Fruit fly (Drosophila melanogaster) whole organism, embryonic: Measurements from ENCODE around the gene vsg.

Source experiments
- Asciz ChIP-seq: fragments of 200-800 bp; sonication (Bioruptor generic); optimal IDR thresholded peaks from 2 replicates; lab custom pipeline; 2017; ENCODE audit warnings: missing biosample characterization, mild to moderate bottlenecking, missing genetic modification characterization, missing genetic modification reagents
- Atf-2 ChIP-seq: fragments of 200-800 bp; sonication (Bioruptor generic); optimal IDR thresholded peaks from 2 replicates; lab custom pipeline; 2016; ENCODE audit warnings: missing biosample characterization, missing genetic modification characterization
- B-H1 ChIP-seq: fragments of 200-800 bp; sonication (Bioruptor generic); IDR thresholded peaks from 3 replicates; pipeline ENCODE4 v1.3.6; 2022; ENCODE audit warnings: missing biosample characterization, missing genetic modification characterization
- CG11695 ChIP-seq: fragments of 200-800 bp; sonication (Bioruptor generic); IDR thresholded peaks from 3 replicates; pipeline ENCODE4 v1.3.6; 2022; ENCODE audit warnings: missing biosample characterization, missing genetic modification characterization
- CG12155 ChIP-seq: fragments of 200-800 bp; sonication (Bioruptor generic); optimal IDR thresholded peaks from 3 replicates; lab custom pipeline; 2016; ENCODE audit warnings: missing biosample characterization, missing genetic modification characterization
- CG12769 ChIP-seq: fragments of 200-800 bp; sonication (Bioruptor generic); optimal IDR thresholded peaks from 2 replicates; lab custom pipeline; 2019; ENCODE audit warnings: missing biosample characterization, mild to moderate bottlenecking, missing genetic modification characterization, moderate library complexity
- CG14441 ChIP-seq: fragments of 200-800 bp; sonication (Bioruptor generic); IDR thresholded peaks from 2 replicates; pipeline ENCODE4 v1.3.6; 2022; ENCODE audit warnings: missing biosample characterization, missing genetic modification characterization
- CG30403 ChIP-seq: fragments of 200-800 bp; sonication (Bioruptor generic); optimal IDR thresholded peaks from 3 replicates; lab custom pipeline; 2016; ENCODE audit warnings: missing biosample characterization, missing genetic modification characterization
- CG33213 ChIP-seq: fragments of 200-800 bp; sonication (Bioruptor generic); optimal IDR thresholded peaks from 3 replicates; lab custom pipeline; 2016; ENCODE audit warnings: missing biosample characterization, missing genetic modification characterization
- CG43689 ChIP-seq: fragments of 200-800 bp; sonication (Bioruptor generic); IDR thresholded peaks from 2 replicates; pipeline ENCODE4 v1.3.6; 2022; ENCODE audit warnings: missing biosample characterization, missing genetic modification characterization
- CG4617 ChIP-seq: fragments of 200-800 bp; sonication (Bioruptor generic); optimal IDR thresholded peaks from 3 replicates; lab custom pipeline; 2016; ENCODE audit warnings: missing biosample characterization, missing genetic modification characterization, borderline replicate concordance
- CG8359 ChIP-seq: fragments of 200-800 bp; sonication (Bioruptor generic); optimal IDR thresholded peaks from 2 replicates; lab custom pipeline; 2017; ENCODE audit warnings: missing biosample characterization, mild to moderate bottlenecking, missing genetic modification characterization, borderline replicate concordance
- CG9727 ChIP-seq: fragments of 200-800 bp; sonication (Bioruptor generic); optimal IDR thresholded peaks from 3 replicates; lab custom pipeline; 2017; ENCODE audit warnings: missing biosample characterization, mild to moderate bottlenecking, missing genetic modification characterization
- CrebB ChIP-seq: fragments of 200-800 bp; sonication (Bioruptor generic); optimal IDR thresholded peaks from 3 replicates; lab custom pipeline; 2018; ENCODE audit warnings: missing biosample characterization, mild to moderate bottlenecking, missing genetic modification characterization
- D19A ChIP-seq: fragments of 200-800 bp; optimal IDR thresholded peaks from 3 replicates; lab custom pipeline; 2019; ENCODE audit warnings: missing biosample characterization, mild to moderate bottlenecking, missing genetic modification characterization, moderate library complexity
- Dp ChIP-seq: fragments of 200-800 bp; sonication (Bioruptor generic); optimal IDR thresholded peaks from 2 replicates; lab custom pipeline; 2018; ENCODE audit warnings: missing biosample characterization, mild to moderate bottlenecking, missing genetic modification characterization, moderate library complexity
- E2f1 ChIP-seq: fragments of 200-800 bp; sonication (Bioruptor generic); IDR thresholded peaks from 2 replicates; pipeline ENCODE4 v1.3.6; 2022; ENCODE audit warnings: missing biosample characterization, missing genetic modification characterization
- Ets65A ChIP-seq: fragments of 200-800 bp; sonication (Bioruptor generic); peaks from one replicate; lab custom pipeline; 2016; ENCODE audit warnings: missing biosample characterization, missing genetic modification characterization
- Fer3 ChIP-seq: fragments of 200-800 bp; sonication (Bioruptor generic); optimal IDR thresholded peaks from 2 replicates; lab custom pipeline; 2018; ENCODE audit warnings: missing biosample characterization, mild to moderate bottlenecking, missing genetic modification characterization, moderate library complexity
- Hand ChIP-seq: fragments of 200-800 bp; sonication (Bioruptor generic); optimal IDR thresholded peaks from 2 replicates; lab custom pipeline; 2017; ENCODE audit warnings: mild to moderate bottlenecking, missing biosample characterization, missing genetic modification reagents, missing genetic modification characterization
- Hmx ChIP-seq: fragments of 200-800 bp; sonication (Bioruptor generic); optimal IDR thresholded peaks from 2 replicates; lab custom pipeline; 2016; ENCODE audit warnings: missing biosample characterization, missing genetic modification characterization
- MTF-1 ChIP-seq: fragments of 200-800 bp; sonication (Bioruptor generic); optimal IDR thresholded peaks from 2 replicates; lab custom pipeline; 2018; ENCODE audit warnings: missing biosample characterization, mild to moderate bottlenecking, missing genetic modification characterization, borderline replicate concordance
- Myb ChIP-seq: fragments of 200-800 bp; sonication (Bioruptor generic); optimal IDR thresholded peaks from 2 replicates; lab custom pipeline; 2016; ENCODE audit warnings: missing biosample characterization, missing genetic modification characterization
- NC2α ChIP-seq: fragments of 200-800 bp; sonication (Bioruptor generic); optimal IDR thresholded peaks from 2 replicates; lab custom pipeline; 2016; ENCODE audit warnings: missing biosample characterization, missing genetic modification characterization
- Ptx1 ChIP-seq: fragments of 200-800 bp; sonication (Bioruptor generic); IDR thresholded peaks from 2 replicates; pipeline ENCODE4 v1.3.6; 2022; ENCODE audit warnings: missing biosample characterization, missing genetic modification characterization
- Scr ChIP-seq: fragments of 200-800 bp; sonication (Bioruptor generic); IDR thresholded peaks from 2 replicates; pipeline ENCODE4 v1.3.6; 2022; ENCODE audit warnings: missing biosample characterization, missing genetic modification characterization; ENCODE audit not compliant: partially characterized antibody
- Stat92E ChIP-seq, 3 experiments: fragments of >200 bp in 2 of 3; fragments of 200-800 bp in 1 of 3; sonication (Bioruptor generic) in 1 of 3; optimal IDR thresholded peaks; 2 replicates each; lab custom pipeline; 2017 to 2019; ENCODE audit warnings: missing biosample characterization in 3 of 3, missing genetic modification characterization in 3 of 3, mild to moderate bottlenecking in 1 of 3, moderate library complexity in 1 of 3
- Tbp ChIP-seq: fragments of >200 bp; optimal IDR thresholded peaks from 2 replicates; lab custom pipeline; 2018; ENCODE audit warnings: missing biosample characterization, missing genetic modification characterization
- bigmax ChIP-seq: fragments of 200-800 bp; sonication (Bioruptor generic); optimal IDR thresholded peaks from 2 replicates; lab custom pipeline; 2018; ENCODE audit warnings: missing biosample characterization, mild to moderate bottlenecking, missing genetic modification characterization
- btn ChIP-seq: fragments of 200-800 bp; sonication (Bioruptor generic); optimal IDR thresholded peaks from 2 replicates; lab custom pipeline; 2016; ENCODE audit warnings: missing biosample characterization, missing genetic modification characterization
- cwo ChIP-seq: fragments of 200-800 bp; sonication (Bioruptor generic); optimal IDR thresholded peaks from 3 replicates; lab custom pipeline; 2017; ENCODE audit warnings: missing biosample characterization, missing genetic modification characterization, mild to moderate bottlenecking, moderate library complexity, missing genetic modification reagents
- dimm ChIP-seq: fragments of 200-800 bp; sonication (Bioruptor generic); IDR thresholded peaks from 2 replicates; pipeline ENCODE4 v1.3.6; 2022; ENCODE audit warnings: missing biosample characterization, missing genetic modification characterization
- dmrt11E ChIP-seq: fragments of 200-800 bp; sonication (Bioruptor generic); optimal IDR thresholded peaks from 3 replicates; lab custom pipeline; 2018; ENCODE audit warnings: missing biosample characterization, mild to moderate bottlenecking, missing genetic modification characterization, moderate library complexity
- dpn ChIP-seq, 2 experiments: fragments of 200-800 bp; sonication (Bioruptor generic); optimal IDR thresholded peaks; 3 replicates each; lab custom pipeline; 2016; ENCODE audit warnings: missing biosample characterization in 2 of 2, missing genetic modification characterization in 2 of 2
- ftz-f1 ChIP-seq: fragments of 200-800 bp; sonication (Bioruptor generic); optimal IDR thresholded peaks from 2 replicates; lab custom pipeline; 2016; ENCODE audit warnings: missing biosample characterization, missing genetic modification characterization
- gt ChIP-seq: fragments of 200-800 bp; sonication (Bioruptor generic); IDR thresholded peaks from 2 replicates; pipeline ENCODE4 v1.3.6; 2022; ENCODE audit warnings: missing biosample characterization, missing genetic modification characterization
- ind ChIP-seq: fragments of 200-800 bp; sonication (Bioruptor generic); optimal IDR thresholded peaks from 3 replicates; lab custom pipeline; 2016; ENCODE audit warnings: missing biosample characterization, missing genetic modification characterization
- lola ChIP-seq, 3 experiments: fragments of >200 bp in 2 of 3; fragments of 200-800 bp in 1 of 3; sonication (Bioruptor generic) in 1 of 3; optimal IDR thresholded peaks; 2 replicates each; lab custom pipeline; 2017 to 2019; ENCODE audit warnings: missing biosample characterization in 3 of 3, missing genetic modification characterization in 3 of 3, mild to moderate bottlenecking in 1 of 3, moderate library complexity in 1 of 3
- org-1 ChIP-seq: fragments of 200-800 bp; sonication (Bioruptor generic); optimal IDR thresholded peaks from 2 replicates; lab custom pipeline; 2017; ENCODE audit warnings: missing biosample characterization, missing genetic modification characterization
- pan ChIP-seq, 4 experiments: fragments of >200 bp in 3 of 4; fragments of 200-800 bp in 1 of 4; sonication (Bioruptor generic) in 1 of 4; optimal IDR thresholded peaks in 3 of 4; IDR thresholded peaks in 1 of 4; 2 replicates each; pipeline versions ENCODE4 v1.3.6 to Lab custom; 2017 to 2022; ENCODE audit warnings: missing biosample characterization in 2 of 4, missing genetic modification characterization in 2 of 4, mixed read lengths in 1 of 4
- pnt ChIP-seq: fragments of 200-800 bp; sonication (Bioruptor generic); optimal IDR thresholded peaks from 3 replicates; lab custom pipeline; 2016; ENCODE audit warnings: missing biosample characterization, missing genetic modification characterization
- pzg ChIP-seq: fragments of 200-800 bp; sonication (Bioruptor generic); optimal IDR thresholded peaks from 3 replicates; lab custom pipeline; 2018; ENCODE audit warnings: missing biosample characterization, mild to moderate bottlenecking, missing genetic modification characterization, moderate library complexity
- sc ChIP-seq, 3 experiments: fragments of >200 bp in 2 of 3; fragments of 200-800 bp in 1 of 3; sonication (Bioruptor generic) in 1 of 3; optimal IDR thresholded peaks; 2 replicates in 2 of 3; 3 replicates in 1 of 3; lab custom pipeline; 2017; ENCODE audit warnings: mild to moderate bottlenecking in 1 of 3, missing biosample characterization in 1 of 3, missing genetic modification characterization in 1 of 3, missing genetic modification reagents in 1 of 3
- sr ChIP-seq: fragments of 200-800 bp; sonication (Bioruptor generic); IDR thresholded peaks from 3 replicates; pipeline ENCODE4 v1.3.6; 2022; ENCODE audit warnings: missing biosample characterization, missing genetic modification characterization
- stwl ChIP-seq: fragments of 200-800 bp; sonication (Bioruptor generic); optimal IDR thresholded peaks from 3 replicates; lab custom pipeline; 2018; ENCODE audit warnings: missing biosample characterization, mild to moderate bottlenecking, missing genetic modification characterization, moderate library complexity
- tll ChIP-seq, 2 experiments: fragments of 200-800 bp in 1 of 2; fragments of >200 bp in 1 of 2; sonication (Bioruptor generic) in 1 of 2; optimal IDR thresholded peaks; 2 replicates each; lab custom pipeline; 2017 to 2019; ENCODE audit warnings: missing biosample characterization in 2 of 2, missing genetic modification characterization in 2 of 2, mild to moderate bottlenecking in 1 of 2, moderate library complexity in 1 of 2
- unc-4 ChIP-seq: fragments of 200-800 bp; sonication (Bioruptor generic); IDR thresholded peaks from 2 replicates; pipeline ENCODE4 v1.3.6; 2022; ENCODE audit warnings: missing biosample characterization, missing genetic modification characterization; ENCODE audit not compliant: partially characterized antibody
- usp ChIP-seq: fragments of >200 bp; optimal IDR thresholded peaks from 2 replicates; lab custom pipeline; 2017; ENCODE audit warnings: missing biosample characterization, missing genetic modification characterization

vsg gene

dm6 chr3L:9729795-9730421 is 15.8 kb downstream of the vsg start, which contains the start of gene ATPsynB (continued):
- no peak for TF ChIP-seq btn
- no peak for TF ChIP-seq CG11695
- TF ChIP-seq sc (optimal IDR thresholded peaks at IDR 0.05; lab: Kevin White, UChicago) = no peak
- TF ChIP-seq sc (GFP tag; optimal IDR thresholded peaks at IDR 0.05; lab: Kevin White, UChicago) = no peak
- TF ChIP-seq Ptx1 (GFP tag; lab: Robert Waterston, UW) = no peak
- peak in 1 of 3 experiments; percentile 60 for TF ChIP-seq Stat92E (GFP tag; optimal IDR thresholded peaks at IDR 0.05; lab: Kevin White, UChicago)
- no peak for TF ChIP-seq D19A (tag; lab: Kevin White, UChicago)
- no peak for TF ChIP-seq Hand (GFP tag; lab: Kevin White, UChicago)
- TF ChIP-seq CG8359 (GFP tag; lab: Kevin White, UChicago) = no peak
- no peak for TF ChIP-seq MTF-1 (GFP tag; lab: Kevin White, UChicago)
- TF ChIP-seq Atf-2 (GFP tag; lab: Kevin White, UChicago) = no peak
- TF ChIP-seq Asciz (GFP tag; lab: Kevin White, UChicago) = no peak
- TF ChIP-seq Dp = peak; percentile 95
- no peak for TF ChIP-seq org-1
- TF ChIP-seq B-H1 (GFP tag; lab: Robert Waterston, UW) = no peak
- TF ChIP-seq sr = no peak
- peak; percentile 34 for TF ChIP-seq ftz-f1
- no peak for TF ChIP-seq E2f1 (GFP tag; lab: Robert Waterston, UW)
- peak in 1 of 2 experiments; percentile 31 for TF ChIP-seq dpn (GFP tag; optimal IDR thresholded peaks at IDR 0.05; lab: Kevin White, UChicago)
- TF ChIP-seq pzg (GFP tag; lab: Kevin White, UChicago) = peak; percentile 87
- TF ChIP-seq CG43689 (GFP tag; lab: Robert Waterston, UW) = no peak
- peak; percentile 17 for TF ChIP-seq CG30403 (GFP tag; lab: Kevin White, UChicago)
- TF ChIP-seq Tbp (GFP tag; lab: Kevin White, UChicago) = no peak
- TF ChIP-seq Myb = peak; percentile 50
- peak; percentile 32 for TF ChIP-seq Scr
- no peak for TF ChIP-seq dmrt11E
- TF ChIP-seq CG12155 = peak; percentile 39
- TF ChIP-seq gt (GFP tag; lab: Robert Waterston, UW) = no peak
- TF ChIP-seq CG12769 = no peak
- TF ChIP-seq unc-4 = no peak
- TF ChIP-seq CG9727 (GFP tag; lab: Kevin White, UChicago) = no peak
- TF ChIP-seq Fer3 (tag; lab: Kevin White, UChicago) = peak; percentile 18
- TF ChIP-seq CG33213 (GFP tag; lab: Kevin White, UChicago) = no peak
- no peak for TF ChIP-seq cwo (GFP tag; lab: Kevin White, UChicago)
- no peak for TF ChIP-seq Hmx (GFP tag; lab: Kevin White, UChicago)
- TF ChIP-seq NC2α (GFP tag; lab: Kevin White, UChicago) = no peak
- TF ChIP-seq CG4617 (GFP tag; lab: Kevin White, UChicago) = peak; percentile 96
- no peak for TF ChIP-seq CrebB (tag; lab: Kevin White, UChicago)
- TF ChIP-seq pnt (GFP tag; lab: Kevin White, UChicago) = no peak
- TF ChIP-seq usp = no peak
- peak; percentile 93 for TF ChIP-seq stwl (tag; lab: Kevin White, UChicago)
- TF ChIP-seq pan (optimal IDR thresholded peaks at IDR 0.05; lab: Kevin White, UChicago) = no peak
- peak in 1 of 2 experiments; percentile 39 for TF ChIP-seq pan (GFP tag; optimal IDR thresholded peaks at IDR 0.05 in 1 of 2, IDR thresholded peaks at IDR 0.05 in 1 of 2)
- TF ChIP-seq bigmax (GFP tag; lab: Kevin White, UChicago) = peak; percentile 70
- TF ChIP-seq dimm (GFP tag; lab: Robert Waterston, UW) = no peak
- peak; percentile 25 for TF ChIP-seq ind (GFP tag; lab: Kevin White, UChicago)
- TF ChIP-seq lola (GFP tag; optimal IDR thresholded peaks at IDR 0.05; lab: Kevin White, UChicago) = no peak
- no peak for TF ChIP-seq tll (GFP tag; optimal IDR thresholded peaks at IDR 0.05; lab: Kevin White, UChicago)
- TF ChIP-seq Ets65A (GFP tag; lab: Kevin White, UChicago) = peak; percentile 30
- no peak for TF ChIP-seq CG14441 (GFP tag; lab: Robert Waterston, UW)
